Worm (Caenorhabditis elegans) whole organism, L3 larva: ENCODE results near the gene T19D12.4.

Source experiments
- R02D3.7 ChIP-seq: fragments of 150-350 bp; optimal IDR thresholded peaks from 2 replicates; lab custom pipeline; 2014; ENCODE audit warnings: missing biosample characterization, missing genetic modification characterization
- ZK546.5 ChIP-seq: sonication (generic microtip); optimal IDR thresholded peaks from 2 replicates; lab custom pipeline; 2017; ENCODE audit warnings: missing biosample characterization, missing genetic modification characterization
- ama-1 ChIP-seq: fragments of 150-350 bp; optimal IDR thresholded peaks from 2 replicates; lab custom pipeline; 2018
- ceh-16 ChIP-seq: sonication (generic microtip); optimal IDR thresholded peaks from 2 replicates; lab custom pipeline; 2017; ENCODE audit warnings: missing biosample characterization, missing genetic modification characterization
- ceh-28 ChIP-seq: fragments of 150-350 bp; optimal IDR thresholded peaks from 2 replicates; lab custom pipeline; 2014; ENCODE audit warnings: missing biosample characterization, missing genetic modification reagents, missing genetic modification characterization
- ceh-9 ChIP-seq: sonication (generic microtip); optimal IDR thresholded peaks from 2 replicates; lab custom pipeline; 2018; ENCODE audit warnings: missing biosample characterization, missing genetic modification characterization
- egl-5 ChIP-seq: fragments of 150-350 bp; optimal IDR thresholded peaks from 2 replicates; lab custom pipeline; 2017; ENCODE audit warnings: missing biosample characterization, missing genetic modification reagents, missing genetic modification characterization, inconsistent platforms
- elt-2 ChIP-seq: sonication (generic microtip); optimal IDR thresholded peaks from 2 replicates; lab custom pipeline; 2016; ENCODE audit warnings: missing genetic modification reagents, mild to moderate bottlenecking, missing genetic modification characterization, missing compliant biosample characterization
- elt-3 ChIP-seq, 3 experiments: fragments of 150-350 bp in 1 of 3; sonication (generic microtip) in 2 of 3; optimal IDR thresholded peaks; 2 replicates in 2 of 3; 4 replicates in 1 of 3; lab custom pipeline; 2014 to 2017; ENCODE audit warnings: missing biosample characterization in 3 of 3, missing genetic modification characterization in 3 of 3
- eor-1 ChIP-seq, 2 experiments: fragments of 150-350 bp; optimal IDR thresholded peaks; 2 replicates each; lab custom pipeline; 2014 to 2018; ENCODE audit warnings: missing biosample characterization in 2 of 2, missing genetic modification characterization in 2 of 2
- fkh-10 ChIP-seq: sonication (generic microtip); optimal IDR thresholded peaks from 2 replicates; lab custom pipeline; 2017; ENCODE audit warnings: missing biosample characterization, missing genetic modification reagents, missing genetic modification characterization
- fkh-2 ChIP-seq: fragments of 150-350 bp; optimal IDR thresholded peaks from 2 replicates; lab custom pipeline; 2014; ENCODE audit warnings: missing biosample characterization, missing genetic modification reagents, missing genetic modification characterization
- fos-1 ChIP-seq: fragments of 150-350 bp; optimal IDR thresholded peaks from 2 replicates; lab custom pipeline; 2014; ENCODE audit warnings: missing biosample characterization, missing genetic modification characterization
- jun-1 ChIP-seq: fragments of 150-350 bp; optimal IDR thresholded peaks from 2 replicates; lab custom pipeline; 2014; ENCODE audit warnings: missing biosample characterization, missing genetic modification reagents, missing genetic modification characterization
- mml-1 ChIP-seq: fragments of 150-350 bp; sonication (generic microtip); optimal IDR thresholded peaks from 3 replicates; lab custom pipeline; 2014; ENCODE audit warnings: missing biosample characterization, missing genetic modification characterization
- nfya-1 ChIP-seq: sonication (generic microtip); optimal IDR thresholded peaks from 2 replicates; lab custom pipeline; 2017; ENCODE audit warnings: missing genetic modification characterization, mild to moderate bottlenecking, missing compliant biosample characterization, antibody characterized with exemption, moderate library complexity; ENCODE audit not compliant: insufficient read depth
- nhr-11 ChIP-seq: fragments of 150-350 bp; optimal IDR thresholded peaks from 2 replicates; lab custom pipeline; 2014; ENCODE audit warnings: missing biosample characterization, missing genetic modification characterization
- nhr-12 ChIP-seq: fragments of 150-350 bp; optimal IDR thresholded peaks from 2 replicates; lab custom pipeline; 2014; ENCODE audit warnings: missing biosample characterization, missing genetic modification characterization
- nhr-23 ChIP-seq: fragments of 150-350 bp; optimal IDR thresholded peaks from 2 replicates; lab custom pipeline; 2014; ENCODE audit warnings: missing biosample characterization, missing genetic modification reagents, missing genetic modification characterization
- nhr-237 ChIP-seq: fragments of 150-350 bp; optimal IDR thresholded peaks from 2 replicates; lab custom pipeline; 2014; ENCODE audit warnings: missing biosample characterization, missing genetic modification characterization
- nhr-25 ChIP-seq: sonication (generic microtip); optimal IDR thresholded peaks from 2 replicates; lab custom pipeline; 2017; ENCODE audit warnings: missing biosample characterization, missing genetic modification characterization
- nhr-43 ChIP-seq: sonication (generic microtip); optimal IDR thresholded peaks from 2 replicates; lab custom pipeline; 2016; ENCODE audit warnings: mild to moderate bottlenecking, missing genetic modification characterization, missing compliant biosample characterization; ENCODE audit not compliant: poor library complexity, severe bottlenecking
- nhr-67 ChIP-seq: fragments of 150-350 bp; optimal IDR thresholded peaks from 2 replicates; lab custom pipeline; 2014; ENCODE audit warnings: missing biosample characterization, missing genetic modification characterization
- nhr-77 ChIP-seq: fragments of 150-350 bp; optimal IDR thresholded peaks from 2 replicates; lab custom pipeline; 2014; ENCODE audit warnings: missing biosample characterization, missing genetic modification characterization
- pha-4 ChIP-seq: fragments of 150-350 bp; optimal IDR thresholded peaks from 2 replicates; lab custom pipeline; 2014; ENCODE audit warnings: missing biosample characterization, missing genetic modification reagents, missing genetic modification characterization
- pqm-1 ChIP-seq: fragments of 150-350 bp; optimal IDR thresholded peaks from 2 replicates; lab custom pipeline; 2017; ENCODE audit warnings: missing biosample characterization, missing genetic modification characterization, inconsistent platforms
- sea-2 ChIP-seq: fragments of 150-350 bp; sonication (generic microtip); optimal IDR thresholded peaks from 4 replicates; lab custom pipeline; 2014; ENCODE audit warnings: missing biosample characterization, missing genetic modification reagents, missing genetic modification characterization
- unc-39 ChIP-seq: sonication (generic microtip); optimal IDR thresholded peaks from 4 replicates; lab custom pipeline; 2017; ENCODE audit warnings: missing biosample characterization, missing genetic modification characterization
- unc-62 ChIP-seq: fragments of 150-350 bp; sonication (generic microtip); optimal IDR thresholded peaks from 4 replicates; lab custom pipeline; 2014; ENCODE audit warnings: missing biosample characterization, missing genetic modification reagents, missing genetic modification characterization
- ztf-11 ChIP-seq: fragments of 150-350 bp; optimal IDR thresholded peaks from 2 replicates; lab custom pipeline; 2014; ENCODE audit warnings: missing biosample characterization, missing genetic modification characterization

T19D12.4 gene

ce11 chrII:6588605-6589292 lies 42.2 kb upstream of the T19D12.4 start, which contains the start of gene icd-1 (continued):
- TF ChIP-seq ceh-28 (tag; lab: Kevin White, UChicago) = peak; percentile 93
- no peak for TF ChIP-seq mml-1 (tag; lab: Kevin White, UChicago)
- TF ChIP-seq elt-3 (tag; optimal IDR thresholded peaks at IDR 0.05; lab: Kevin White, UChicago) = no peak
- TF ChIP-seq nhr-23 (tag; lab: Kevin White, UChicago) = peak; percentile 97
- TF ChIP-seq nhr-43 (tag; lab: Kevin White, UChicago) = peak; percentile 94
- TF ChIP-seq nhr-237 = no peak
- TF ChIP-seq nhr-25 (tag; lab: Kevin White, UChicago) = peak; percentile 94
- TF ChIP-seq fkh-10 = peak; percentile 64
- peak in 1 of 2 experiments; percentile 75 for TF ChIP-seq eor-1 (tag; optimal IDR thresholded peaks at IDR 0.05; lab: Kevin White, UChicago)
- TF ChIP-seq unc-39 (tag; lab: Kevin White, UChicago) = no peak
- peak; percentile 89 for TF ChIP-seq R02D3.7 (tag; lab: Kevin White, UChicago)
- TF ChIP-seq ceh-16 (tag; lab: Kevin White, UChicago) = peak; percentile 26

- TF ChIP-seq pha-4 (tag; lab: Kevin White, UChicago) (peak; percentile 21), pqm-1 (tag; lab: Kevin White, UChicago) (peak; percentile 49), fkh-2 (tag; lab: Kevin White, UChicago) (no peak), fkh-10 (no peak), egl-5 (tag; lab: Kevin White, UChicago) (no peak), ztf-11 (tag; lab: Kevin White, UChicago) (no peak), nhr-12 (no peak), nfya-1 (tag; lab: Kevin White, UChicago) (no peak), nhr-43 (tag; lab: Kevin White, UChicago) (no peak), ceh-9 (tag; lab: Kevin White, UChicago) (no peak), fos-1 (tag; lab: Kevin White, UChicago) (peak; percentile 19)
These were observed 41.5 kb upstream of the T19D12.4 start, which contains the start of gene vps-32.1 for ce11 chrII:6589408-6589807. vps-32.1 (plus strand) TSS chrII:6589708.

- no peak for TF ChIP-seq nhr-11 (tag; lab: Kevin White, UChicago)
- TF ChIP-seq ama-1 (lab: Kevin White, UChicago) = peak; percentile 70
These were observed 39.9 kb upstream of the T19D12.4 start for ce11 chrII:6591000-6591399.

- TF ChIP-seq fkh-2 (tag; lab: Kevin White, UChicago) (no peak), elt-2 (tag; lab: Kevin White, UChicago) (no peak), jun-1 (tag; lab: Kevin White, UChicago) (no peak), ztf-11 (tag; lab: Kevin White, UChicago) (no peak), nhr-77 (tag; lab: Kevin White, UChicago) (no peak), sea-2 (no peak)
These were observed 38.7 kb upstream of the T19D12.4 start, which contains the start of gene C56C10.9 for ce11 chrII:6592251-6592650. C56C10.9 (minus strand) TSS chrII:6592351.

ce11 chrII:6594151-6594550 lies 36.8 kb upstream of the T19D12.4 start, which contains the start of gene aipr-1:
aipr-1 (minus strand) TSS chrII:6594251.
- TF ChIP-seq nhr-12 (no peak), elt-2 (tag; lab: Kevin White, UChicago) (no peak), nhr-67 (no peak), nhr-77 (tag; lab: Kevin White, UChicago) (no peak), nhr-25 (tag; lab: Kevin White, UChicago) (no peak), R02D3.7 (tag; lab: Kevin White, UChicago) (no peak), egl-5 (tag; lab: Kevin White, UChicago) (no peak), ZK546.5 (tag; lab: Kevin White, UChicago) (no peak), unc-62 (GFP tag; lab: Kevin White, UChicago) (no peak), mml-1 (tag; lab: Kevin White, UChicago) (no peak), nhr-23 (tag; lab: Kevin White, UChicago) (no peak)
